Fruit fly (Drosophila melanogaster): Measurements from ENCODE around the gene CG13601.

The CG13601 gene

dm6 chr3R:23889922-23890321 lies 37.5 kb downstream of the CG13601 start, which contains the start of gene Pli (continued):
- TF ChIP-seq Sox102F (GFP tag; optimal IDR thresholded peaks at IDR 0.05) (no peak), Ets96B (tag; optimal IDR thresholded peaks at IDR 0.05) (no peak), Sox15 (GFP tag; optimal IDR thresholded peaks at IDR 0.05) (no peak), CG7368 (GFP tag; optimal IDR thresholded peaks at IDR 0.05) (no peak), Sox14 (GFP tag; optimal IDR thresholded peaks at IDR 0.05) (peak; percentile 68), Gug (GFP tag; IDR thresholded peaks at IDR 0.05) (no peak), CG6163 (GFP tag; IDR thresholded peaks at IDR 0.05) (no peak), Smox (GFP tag; optimal IDR thresholded peaks at IDR 0.05) (no peak), CG9139 (GFP tag; optimal IDR thresholded peaks at IDR 0.05) (peak; percentile 37)

- peak; percentile 80 for TF ChIP-seq cyc (GFP tag; optimal IDR thresholded peaks at IDR 0.05)
- peak; percentile 11 for TF ChIP-seq CG6854 (GFP tag; optimal IDR thresholded peaks at IDR 0.05)
- TF ChIP-seq net (GFP tag; optimal IDR thresholded peaks at IDR 0.05) = no peak
- TF ChIP-seq CG16779 (tag; optimal IDR thresholded peaks at IDR 0.05) = no peak
- TF ChIP-seq svp (GFP tag) = peak; percentile 78
- TF ChIP-seq Hr4 (GFP tag; optimal IDR thresholded peaks at IDR 0.05) = peak; percentile 52
- peak; percentile 75 for TF ChIP-seq esn (GFP tag; optimal IDR thresholded peaks at IDR 0.05)
- peak; percentile 43 for TF ChIP-seq Ets21C (GFP tag; optimal IDR thresholded peaks at IDR 0.05)
- TF ChIP-seq OdsH (GFP tag; optimal IDR thresholded peaks at IDR 0.05) = peak; percentile 53
- TF ChIP-seq Met (GFP tag; optimal IDR thresholded peaks at IDR 0.05) = peak; percentile 73
- peak; percentile 27; the same call in 2 of the 3 replicates for TF ChIP-seq CG8119 (GFP tag; IDR thresholded peaks at IDR 0.05)
- peak; percentile 11 for TF ChIP-seq Ets96B (tag; optimal IDR thresholded peaks at IDR 0.05)
- no peak for TF ChIP-seq CG11762 (GFP tag; optimal IDR thresholded peaks at IDR 0.05; ENCODE audit: insufficient read depth)
- peak; percentile 11 for TF ChIP-seq CG8632 (GFP tag; optimal IDR thresholded peaks at IDR 0.05)
- peak; percentile 73 for TF ChIP-seq CG31627 (GFP tag; optimal IDR thresholded peaks at IDR 0.05)
- peak; percentile 83 for TF ChIP-seq Eip93F (GFP tag; optimal IDR thresholded peaks at IDR 0.05)
- peak; percentile 29 for TF ChIP-seq Eip75B (GFP tag; optimal IDR thresholded peaks at IDR 0.05)
- peak; percentile 73 for TF ChIP-seq Sox102F (GFP tag; optimal IDR thresholded peaks at IDR 0.05)
- TF ChIP-seq ss (GFP tag; optimal IDR thresholded peaks at IDR 0.05) = no peak
- TF ChIP-seq Smox (GFP tag; optimal IDR thresholded peaks at IDR 0.05) = peak; percentile 66
- TF ChIP-seq salr (GFP tag; optimal IDR thresholded peaks at IDR 0.05) = no peak
- peak; percentile 55 for TF ChIP-seq CG6792 (GFP tag; optimal IDR thresholded peaks at IDR 0.05)
- peak; percentile 73 for TF ChIP-seq Hr39 (GFP tag; optimal IDR thresholded peaks at IDR 0.05)
- peak; percentile 76; the same call in 2 of the 3 replicates for TF ChIP-seq CG6163 (GFP tag; IDR thresholded peaks at IDR 0.05)
- TF ChIP-seq Blimp-1 (GFP tag; optimal IDR thresholded peaks at IDR 0.05) = peak; percentile 30
- no peak for TF ChIP-seq dac (GFP tag; optimal IDR thresholded peaks at IDR 0.05)
- TF ChIP-seq CG34406 (GFP tag; optimal IDR thresholded peaks at IDR 0.05) = no peak
- peak; percentile 15 for TF ChIP-seq Sox14 (GFP tag; optimal IDR thresholded peaks at IDR 0.05)
- peak; percentile 17 for TF ChIP-seq acj6 (GFP tag; optimal IDR thresholded peaks at IDR 0.05)
- peak; percentile 34 for TF ChIP-seq pdm3 (GFP tag; optimal IDR thresholded peaks at IDR 0.05)
- no peak for TF ChIP-seq Gug (GFP tag; IDR thresholded peaks at IDR 0.05)
- TF ChIP-seq Sox15 (GFP tag; optimal IDR thresholded peaks at IDR 0.05) = peak; percentile 25
- peak; percentile 41 for TF ChIP-seq CG3919 (GFP tag; optimal IDR thresholded peaks at IDR 0.05)
- TF ChIP-seq CG10669 (GFP tag; optimal IDR thresholded peaks at IDR 0.05) = no peak
- TF ChIP-seq Eip78C (GFP tag) = peak; percentile 90
- TF ChIP-seq Hr38 (GFP tag; optimal IDR thresholded peaks at IDR 0.05) = no peak
- peak; percentile 59 for TF ChIP-seq topi (GFP tag; optimal IDR thresholded peaks at IDR 0.05)
- peak; percentile 92 for TF ChIP-seq vri (GFP tag; optimal IDR thresholded peaks at IDR 0.05)
- no peak for TF ChIP-seq achi (GFP tag; optimal IDR thresholded peaks at IDR 0.05)
- TF ChIP-seq CG10631 (GFP tag; optimal IDR thresholded peaks at IDR 0.05) = peak; percentile 14
- TF ChIP-seq CG7368 (GFP tag; optimal IDR thresholded peaks at IDR 0.05) = peak; percentile 22
- TF ChIP-seq CG32006 (GFP tag; optimal IDR thresholded peaks at IDR 0.05) = peak; percentile 35
- peak; percentile 46; the same call in 1 of the 2 replicates for TF ChIP-seq CG15336 (GFP tag; IDR thresholded peaks at IDR 0.05)
- peak; percentile 64 for TF ChIP-seq eg (GFP tag; IDR thresholded peaks at IDR 0.05)
- TF ChIP-seq lz (GFP tag; optimal IDR thresholded peaks at IDR 0.05) = peak; percentile 65
These were observed 38.9 kb downstream of the CG13601 start for dm6 chr3R:23888273-23889220.

Measured in whole organism, prepupa.